Worm (Caenorhabditis elegans) whole organism, L4/young adult: ENCODE results near the gene Y57A10C.9.

Experiments
- W03F9.2 ChIP-seq: fragments of 150-350 bp; optimal IDR thresholded peaks from 2 replicates; lab custom pipeline; 2014; ENCODE audit warnings: missing biosample characterization, missing genetic modification characterization
- dao-5 ChIP-seq: sonication (generic microtip); optimal IDR thresholded peaks from 2 replicates; lab custom pipeline; 2016; ENCODE audit warnings: missing genotype, missing genetic modification characterization, moderate library complexity, missing compliant biosample characterization
- him-1 ChIP-seq: sonication (generic microtip); optimal IDR thresholded peaks from 2 replicates; lab custom pipeline; 2016; ENCODE audit warnings: missing genotype, missing genetic modification reagents, missing genetic modification characterization, missing compliant biosample characterization

DNA sequence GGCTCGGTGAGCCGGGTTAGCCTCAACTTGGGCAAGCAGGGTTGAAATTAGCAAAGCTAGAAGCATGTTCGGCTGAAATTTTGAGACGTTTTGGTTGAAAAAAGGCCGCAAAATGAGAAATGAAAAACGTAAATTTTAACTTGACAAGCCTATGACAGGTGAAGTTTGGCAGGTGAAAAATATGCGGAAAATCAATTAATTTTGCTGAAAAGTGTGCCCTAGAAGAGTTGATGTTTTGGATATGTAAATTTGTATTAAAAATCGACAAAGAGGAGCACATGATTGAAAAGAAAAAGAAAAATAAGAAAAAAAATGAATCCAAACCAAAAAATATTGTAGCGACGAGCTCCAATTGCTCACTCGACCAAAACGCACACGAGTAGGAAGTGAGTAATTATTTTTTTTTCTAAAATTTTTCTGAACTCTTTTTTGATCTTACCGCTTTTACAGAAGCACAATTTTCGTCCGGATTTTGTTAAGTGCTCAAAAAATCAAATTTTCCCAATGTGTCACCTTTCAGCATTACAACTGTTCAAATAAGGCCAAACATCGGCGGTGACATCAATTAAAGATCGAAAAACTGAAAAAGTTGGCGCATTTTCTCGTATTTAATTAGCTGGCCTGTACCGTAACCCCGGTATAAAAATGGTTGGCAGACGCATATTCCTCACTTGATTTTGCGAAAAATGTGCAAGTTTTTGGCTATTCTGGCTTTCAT is 33.0 kb upstream of the Y57A10C.9 start, which contains the start of the genes F15A4.5 and phat-8:
- TF ChIP-seq W03F9.2 (tag; lab: Kevin White, UChicago): no peak
- no peak for TF ChIP-seq him-1 (tag; lab: Kevin White, UChicago)
- TF ChIP-seq dao-5 (tag; lab: Kevin White, UChicago): no peak
